Worm (Caenorhabditis elegans) whole organism, late embryonic: ENCODE data around the gene sra-26.

Experiments
- eyg-1 ChIP-seq: sonication (generic microtip); optimal IDR thresholded peaks from 2 replicates; lab custom pipeline; 2016; ENCODE audit warnings: missing genotype, missing genetic modification characterization, missing compliant biosample characterization
- rnt-1 ChIP-seq: sonication (generic microtip); optimal IDR thresholded peaks from 2 replicates; lab custom pipeline; 2016; ENCODE audit warnings: missing genetic modification characterization, missing compliant biosample characterization

ce11 chrII:6695388-6695787 lies 43.8 kb upstream of the sra-26 start, which contains the start of gene C18H9.5:
- TF ChIP-seq eyg-1 (tag; lab: Kevin White, UChicago) (no peak), rnt-1 (tag; lab: Kevin White, UChicago) (no peak)
